Fruit fly (Drosophila melanogaster) whole organism, embryonic: ENCODE results near the gene CG31100.

ENCODE experiments used
- BEAF-32 ChIP-seq: fragments of 200-800 bp; sonication (Bioruptor generic); optimal IDR thresholded peaks from 3 replicates; lab custom pipeline; 2017; ENCODE audit warnings: missing biosample characterization, missing genetic modification characterization, mild to moderate bottlenecking, moderate library complexity, missing genetic modification reagents
- CG11695 ChIP-seq: fragments of 200-800 bp; sonication (Bioruptor generic); IDR thresholded peaks from 3 replicates; pipeline ENCODE4 v1.3.6; 2022; ENCODE audit warnings: missing biosample characterization, missing genetic modification characterization
- CG12104 ChIP-seq: fragments of 200-800 bp; sonication (Bioruptor generic); optimal IDR thresholded peaks from 3 replicates; lab custom pipeline; 2016; ENCODE audit warnings: missing biosample characterization, missing genetic modification characterization
- CG13287 ChIP-seq: fragments of 200-800 bp; sonication (Bioruptor generic); IDR thresholded peaks from 2 replicates; pipeline ENCODE4 v1.3.6; 2022; ENCODE audit warnings: missing biosample characterization, missing genetic modification characterization; ENCODE audit not compliant: partially characterized antibody
- CG13424 ChIP-seq: fragments of 200-800 bp; sonication (Bioruptor generic); optimal IDR thresholded peaks from 2 replicates; lab custom pipeline; 2019; ENCODE audit warnings: missing biosample characterization, mild to moderate bottlenecking, missing genetic modification characterization, moderate library complexity
- CG13775 ChIP-seq: fragments of 200-800 bp; sonication (Bioruptor generic); optimal IDR thresholded peaks from 3 replicates; lab custom pipeline; 2017; ENCODE audit warnings: missing biosample characterization, mild to moderate bottlenecking, missing genetic modification characterization
- CG15479 ChIP-seq: fragments of 200-800 bp; sonication (Bioruptor generic); optimal IDR thresholded peaks from 3 replicates; lab custom pipeline; 2019; ENCODE audit warnings: missing biosample characterization, mild to moderate bottlenecking, missing genetic modification characterization, moderate library complexity
- CG1647 ChIP-seq: fragments of 200-800 bp; sonication (Bioruptor generic); optimal IDR thresholded peaks from 3 replicates; lab custom pipeline; 2016; ENCODE audit warnings: missing biosample characterization, missing genetic modification characterization
- CG16863 ChIP-seq: fragments of 200-800 bp; sonication (Bioruptor generic); optimal IDR thresholded peaks from 3 replicates; lab custom pipeline; 2016; ENCODE audit warnings: missing biosample characterization, missing genetic modification characterization
- CG3065 ChIP-seq: fragments of 200-800 bp; sonication (Bioruptor generic); optimal IDR thresholded peaks from 2 replicates; lab custom pipeline; 2016; ENCODE audit warnings: missing biosample characterization, missing genetic modification characterization
- CG33557 ChIP-seq: fragments of 200-800 bp; sonication (Bioruptor generic); optimal IDR thresholded peaks from 2 replicates; lab custom pipeline; 2019; ENCODE audit warnings: missing biosample characterization, mild to moderate bottlenecking, missing genetic modification characterization, moderate library complexity
- CG3407 ChIP-seq: fragments of 200-800 bp; sonication (Bioruptor generic); optimal IDR thresholded peaks from 2 replicates; lab custom pipeline; 2018; ENCODE audit warnings: missing biosample characterization, mild to moderate bottlenecking, missing genetic modification characterization
- CG3726 ChIP-seq: fragments of 200-800 bp; sonication (Bioruptor generic); IDR thresholded peaks from 3 replicates; pipeline ENCODE4, ENCODE4 v1.3.6; 2022; ENCODE audit warnings: missing biosample characterization, missing genetic modification characterization
- CG4424 ChIP-seq: fragments of 200-800 bp; sonication (Bioruptor generic); optimal IDR thresholded peaks from 3 replicates; lab custom pipeline; 2016; ENCODE audit warnings: missing biosample characterization, missing genetic modification characterization
- CG4854 ChIP-seq: fragments of 200-800 bp; sonication (Bioruptor generic); optimal IDR thresholded peaks from 2 replicates; lab custom pipeline; 2016; ENCODE audit warnings: missing biosample characterization, missing genetic modification characterization, inconsistent platforms
- CG6765 ChIP-seq: fragments of 200-800 bp; sonication (Bioruptor generic); optimal IDR thresholded peaks from 3 replicates; lab custom pipeline; 2017; ENCODE audit warnings: missing biosample characterization, mild to moderate bottlenecking, missing genetic modification characterization
- CG7745 ChIP-seq: fragments of 200-800 bp; sonication (Bioruptor generic); optimal IDR thresholded peaks from 2 replicates; lab custom pipeline; 2018; ENCODE audit warnings: missing biosample characterization, mild to moderate bottlenecking, missing genetic modification characterization, moderate library complexity
- CoRest ChIP-seq: fragments of 200-800 bp; sonication (Bioruptor generic); optimal IDR thresholded peaks from 3 replicates; lab custom pipeline; 2018; ENCODE audit warnings: missing biosample characterization, mild to moderate bottlenecking, missing genetic modification characterization, moderate library complexity
- CrebB ChIP-seq: fragments of 200-800 bp; sonication (Bioruptor generic); optimal IDR thresholded peaks from 3 replicates; lab custom pipeline; 2018; ENCODE audit warnings: missing biosample characterization, mild to moderate bottlenecking, missing genetic modification characterization
- Fer1 ChIP-seq: fragments of 200-800 bp; sonication (Bioruptor generic); optimal IDR thresholded peaks from 2 replicates; lab custom pipeline; 2017; ENCODE audit warnings: missing biosample characterization, mild to moderate bottlenecking, missing genetic modification characterization
- GATAe ChIP-seq: fragments of 200-800 bp; sonication (Bioruptor generic); conservative IDR thresholded peaks from 2 replicates; pipeline ENCODE4 v1.3.6; 2022; ENCODE audit warnings: missing biosample characterization, missing genetic modification characterization
- Gsc ChIP-seq: fragments of 200-800 bp; sonication (Bioruptor generic); IDR thresholded peaks from 2 replicates; pipeline ENCODE4 v1.3.6; 2022; ENCODE audit warnings: missing biosample characterization, missing genetic modification characterization
- Gug ChIP-seq: fragments of 200-800 bp; sonication (Bioruptor generic); IDR thresholded peaks from 4 replicates; pipeline ENCODE4 v1.3.6; 2022; ENCODE audit warnings: missing biosample characterization, missing genetic modification characterization
- HLHmδ ChIP-seq: fragments of 200-800 bp; sonication (Bioruptor generic); optimal IDR thresholded peaks from 2 replicates; lab custom pipeline; 2018; ENCODE audit warnings: missing biosample characterization, mild to moderate bottlenecking, missing genetic modification characterization, moderate library complexity
- Hey ChIP-seq: fragments of 200-800 bp; sonication (Bioruptor generic); optimal IDR thresholded peaks from 3 replicates; lab custom pipeline; 2018; ENCODE audit warnings: missing biosample characterization, mild to moderate bottlenecking, missing genetic modification characterization
- HmgZ ChIP-seq: fragments of 200-800 bp; sonication (Bioruptor generic); optimal IDR thresholded peaks from 2 replicates; lab custom pipeline; 2018; ENCODE audit warnings: missing biosample characterization, mild to moderate bottlenecking, missing genetic modification characterization
- Hr51 ChIP-seq, 2 experiments: fragments of 200-800 bp; sonication (Bioruptor generic); optimal IDR thresholded peaks; 2 replicates in 1 of 2; 3 replicates in 1 of 2; lab custom pipeline; 2016 to 2018; ENCODE audit warnings: missing biosample characterization in 2 of 2, missing genetic modification characterization in 2 of 2, mild to moderate bottlenecking in 1 of 2, moderate library complexity in 1 of 2
- NC2α ChIP-seq: fragments of 200-800 bp; sonication (Bioruptor generic); optimal IDR thresholded peaks from 2 replicates; lab custom pipeline; 2016; ENCODE audit warnings: missing biosample characterization, missing genetic modification characterization
- Optix ChIP-seq: fragments of 200-800 bp; sonication (Bioruptor generic); IDR thresholded peaks from 3 replicates; pipeline ENCODE4 v1.3.6; 2022; ENCODE audit warnings: missing biosample characterization, missing genetic modification characterization
- PHDP ChIP-seq: fragments of 200-800 bp; sonication (Bioruptor generic); optimal IDR thresholded peaks from 3 replicates; lab custom pipeline; 2018; ENCODE audit warnings: missing biosample characterization, mild to moderate bottlenecking, missing genetic modification characterization, moderate library complexity
- Six4 ChIP-seq: fragments of 200-800 bp; sonication (Bioruptor generic); optimal IDR thresholded peaks from 2 replicates; lab custom pipeline; 2016; ENCODE audit warnings: missing biosample characterization, missing genetic modification characterization
- Stat92E ChIP-seq, 3 experiments: fragments of >200 bp in 2 of 3; fragments of 200-800 bp in 1 of 3; sonication (Bioruptor generic) in 1 of 3; optimal IDR thresholded peaks; 2 replicates each; lab custom pipeline; 2017 to 2019; ENCODE audit warnings: missing biosample characterization in 3 of 3, missing genetic modification characterization in 3 of 3, mild to moderate bottlenecking in 1 of 3, moderate library complexity in 1 of 3
- abd-A ChIP-seq: fragments of 200-800 bp; sonication (Bioruptor generic); optimal IDR thresholded peaks from 3 replicates; lab custom pipeline; 2019; ENCODE audit warnings: missing biosample characterization, mild to moderate bottlenecking, missing genetic modification characterization, moderate library complexity
- ato ChIP-seq: fragments of 200-800 bp; sonication (Bioruptor generic); IDR thresholded peaks from 2 replicates; pipeline ENCODE4 v1.3.6; 2022; ENCODE audit warnings: missing biosample characterization, missing genetic modification characterization; ENCODE audit not compliant: partially characterized antibody
- btn ChIP-seq: fragments of 200-800 bp; sonication (Bioruptor generic); optimal IDR thresholded peaks from 2 replicates; lab custom pipeline; 2016; ENCODE audit warnings: missing biosample characterization, missing genetic modification characterization
- cad ChIP-seq: fragments of >200 bp; optimal IDR thresholded peaks from 2 replicates; lab custom pipeline; 2017; ENCODE audit warnings: missing biosample characterization, missing genetic modification characterization
- cg ChIP-seq: fragments of 200-800 bp; sonication (Bioruptor generic); optimal IDR thresholded peaks from 3 replicates; lab custom pipeline; 2019; ENCODE audit warnings: missing biosample characterization, mild to moderate bottlenecking, missing genetic modification characterization, moderate library complexity
- dmrt11E ChIP-seq: fragments of 200-800 bp; sonication (Bioruptor generic); optimal IDR thresholded peaks from 3 replicates; lab custom pipeline; 2018; ENCODE audit warnings: missing biosample characterization, mild to moderate bottlenecking, missing genetic modification characterization, moderate library complexity
- fru ChIP-seq: fragments of >200 bp; optimal IDR thresholded peaks from 2 replicates; lab custom pipeline; 2017
- hbn ChIP-seq: fragments of 200-800 bp; sonication (Bioruptor generic); IDR thresholded peaks from 2 replicates; pipeline ENCODE4 v1.3.6; 2022; ENCODE audit warnings: missing biosample characterization, missing genetic modification characterization; ENCODE audit not compliant: partially characterized antibody
- lov ChIP-seq, 2 experiments: fragments of 200-800 bp in 1 of 2; fragments of >200 bp in 1 of 2; sonication (Bioruptor generic) in 1 of 2; IDR thresholded peaks in 1 of 2; optimal IDR thresholded peaks in 1 of 2; 2 replicates in 1 of 2; 3 replicates in 1 of 2; pipeline versions ENCODE4 v1.3.6 to Lab custom; 2017 to 2022; ENCODE audit warnings: missing biosample characterization in 1 of 2, missing genetic modification characterization in 1 of 2
- mirr ChIP-seq: fragments of 200-800 bp; sonication (Bioruptor generic); optimal IDR thresholded peaks from 3 replicates; lab custom pipeline; 2018; ENCODE audit warnings: missing biosample characterization, mild to moderate bottlenecking, missing genetic modification characterization
- phol ChIP-seq: fragments of 200-800 bp; sonication (Bioruptor generic); optimal IDR thresholded peaks from 3 replicates; lab custom pipeline; 2018; ENCODE audit warnings: missing biosample characterization, mild to moderate bottlenecking, missing genetic modification characterization, moderate library complexity
- pnt ChIP-seq: fragments of 200-800 bp; sonication (Bioruptor generic); optimal IDR thresholded peaks from 3 replicates; lab custom pipeline; 2016; ENCODE audit warnings: missing biosample characterization, missing genetic modification characterization
- psq ChIP-seq: fragments of 200-800 bp; sonication (Bioruptor generic); optimal IDR thresholded peaks from 2 replicates; lab custom pipeline; 2017; ENCODE audit warnings: missing biosample characterization, missing genetic modification characterization
- sr ChIP-seq: fragments of 200-800 bp; sonication (Bioruptor generic); IDR thresholded peaks from 3 replicates; pipeline ENCODE4 v1.3.6; 2022; ENCODE audit warnings: missing biosample characterization, missing genetic modification characterization
- twi ChIP-seq: fragments of 200-800 bp; optimal IDR thresholded peaks from 2 replicates; lab custom pipeline; 2019; ENCODE audit warnings: missing biosample characterization, mild to moderate bottlenecking, missing genetic modification characterization, moderate library complexity
- z ChIP-seq: fragments of 200-800 bp; sonication (Bioruptor generic); IDR thresholded peaks from 3 replicates; pipeline ENCODE4 v1.3.6; 2022; ENCODE audit warnings: missing biosample characterization, missing genetic modification characterization

CG31100 gene

DNA sequence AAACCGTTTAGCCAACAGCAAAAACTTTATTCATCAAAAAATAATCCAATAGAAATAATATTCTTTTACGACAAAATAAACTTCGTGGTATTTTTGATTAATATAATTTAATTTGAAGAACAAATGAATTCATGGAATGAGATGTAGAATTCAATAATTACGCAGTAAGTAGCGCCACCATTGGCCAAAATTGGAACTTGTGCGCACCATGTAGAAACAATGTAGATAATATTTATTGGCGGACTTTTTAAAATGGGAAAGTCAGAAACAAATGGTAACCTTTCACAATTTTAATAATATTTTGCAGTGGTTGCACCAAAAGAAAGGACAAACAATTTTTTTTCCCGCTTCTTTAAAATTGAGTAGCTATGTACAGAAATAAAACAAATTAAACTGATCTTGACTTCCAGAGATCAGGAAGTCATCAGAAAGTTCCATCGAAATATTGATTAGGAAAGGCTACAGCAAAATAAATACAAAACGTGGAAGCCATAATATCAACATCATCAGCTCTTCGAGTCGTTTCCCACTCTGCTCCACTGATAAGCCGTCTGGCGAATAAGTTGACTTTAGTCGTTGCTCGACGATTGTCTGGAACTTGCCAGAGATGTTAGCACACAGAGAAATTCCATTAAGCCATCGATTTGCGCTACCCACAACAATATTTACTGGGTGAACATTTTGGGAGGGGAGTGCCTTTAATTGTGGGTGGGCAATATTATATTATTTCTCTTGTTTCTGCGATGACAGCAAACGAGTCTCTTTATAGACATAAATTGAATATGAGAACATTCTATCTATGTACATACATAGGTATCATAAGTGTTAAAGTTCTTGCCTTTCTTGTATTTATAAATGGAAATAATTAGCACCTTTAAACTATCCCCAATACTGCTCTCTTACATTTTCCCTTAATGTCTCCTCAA is 23.3 kb downstream of the CG31100 start (continued):
- TF ChIP-seq Gug = no peak
- TF ChIP-seq ato (GFP tag; lab: Robert Waterston, UW) = no peak
- TF ChIP-seq z = no peak
- TF ChIP-seq fru (lab: Kevin White, UChicago) = no peak
- peak; percentile 24 for TF ChIP-seq CoRest (tag; lab: Kevin White, UChicago)
- no peak for TF ChIP-seq Gsc
- TF ChIP-seq CG15479 (GFP tag; lab: Kevin White, UChicago) = no peak
- TF ChIP-seq CG33557 (GFP tag; lab: Kevin White, UChicago) = no peak
- TF ChIP-seq cad (GFP tag; lab: Kevin White, UChicago) = no peak
- TF ChIP-seq CG3407 (GFP tag; lab: Kevin White, UChicago) = no peak
- TF ChIP-seq CG13424 (tag; lab: Kevin White, UChicago) = no peak
- TF ChIP-seq BEAF-32 = peak; percentile 6
- TF ChIP-seq twi (tag; lab: Kevin White, UChicago) = no peak
- TF ChIP-seq cg (GFP tag; lab: Kevin White, UChicago) = no peak
- no peak for TF ChIP-seq sr (GFP tag; lab: Robert Waterston, UW)
- TF ChIP-seq psq (GFP tag; lab: Kevin White, UChicago) = no peak
- TF ChIP-seq CrebB = no peak
- TF ChIP-seq CG4854 = no peak
- TF ChIP-seq Optix (GFP tag; lab: Robert Waterston, UW) = no peak
- TF ChIP-seq CG13287 = peak; percentile 2
- TF ChIP-seq mirr (GFP tag; lab: Kevin White, UChicago) = peak; percentile 10
- no peak for TF ChIP-seq lov (optimal IDR thresholded peaks at IDR 0.05; lab: Kevin White, UChicago)
- 0 out of 3 replicates have a peak, but pooled peaks have one; percentile 4 for TF ChIP-seq lov (GFP tag; IDR thresholded peaks at IDR 0.05; lab: Robert Waterston, UW)
- peak; percentile 10 for TF ChIP-seq pnt (GFP tag; lab: Kevin White, UChicago)
- no peak for TF ChIP-seq btn
- no peak for TF ChIP-seq CG13775 (GFP tag; lab: Kevin White, UChicago)
- TF ChIP-seq phol (tag; lab: Kevin White, UChicago) = peak; percentile 16
- no peak for TF ChIP-seq CG7745 (tag; lab: Kevin White, UChicago)
- TF ChIP-seq hbn (GFP tag; lab: Robert Waterston, UW) = peak; percentile 24; the same call in 1 of the 2 replicates
- no peak for TF ChIP-seq Fer1 (GFP tag; lab: Kevin White, UChicago)
- no peak for TF ChIP-seq Stat92E (GFP tag; optimal IDR thresholded peaks at IDR 0.05; lab: Kevin White, UChicago)
- TF ChIP-seq CG11695 = no peak
- TF ChIP-seq CG12104 (GFP tag; lab: Kevin White, UChicago) = no peak
- TF ChIP-seq Hr51 (GFP tag; optimal IDR thresholded peaks at IDR 0.05; lab: Kevin White, UChicago) = peak in 1 of 2 experiments; percentile 10
- TF ChIP-seq HmgZ (tag; lab: Kevin White, UChicago) = peak; percentile 20
- peak; percentile 2 for TF ChIP-seq CG6765 (GFP tag; lab: Kevin White, UChicago)
- no peak for TF ChIP-seq Hey (tag; lab: Kevin White, UChicago)
- no peak for TF ChIP-seq GATAe (GFP tag; lab: Robert Waterston, UW)
- TF ChIP-seq Six4 (GFP tag; lab: Kevin White, UChicago) = no peak
- TF ChIP-seq CG3065 = no peak
- TF ChIP-seq PHDP (tag; lab: Kevin White, UChicago) = no peak
- no peak for TF ChIP-seq dmrt11E (tag; lab: Kevin White, UChicago)
- no peak for TF ChIP-seq NC2α (GFP tag; lab: Kevin White, UChicago)
- no peak for TF ChIP-seq CG4424 (GFP tag; lab: Kevin White, UChicago)
- TF ChIP-seq HLHmδ = no peak
- no peak for TF ChIP-seq CG16863 (GFP tag; lab: Kevin White, UChicago)
- TF ChIP-seq CG1647 (GFP tag; lab: Kevin White, UChicago) = no peak
- TF ChIP-seq abd-A (tag; lab: Kevin White, UChicago) = no peak
- TF ChIP-seq CG3726 (GFP tag; lab: Robert Waterston, UW) = no peak
